Worm (Caenorhabditis elegans): ENCODE data around the gene T25B9.1.
A peak's percentile ranks its signal among the peaks of the same experiment; 100 is the strongest.

T25B9.1 gene

ce11 chrIV:10790353-10790752, 40.4 kb upstream of the T25B9.1 start, which contains the start of gene pept-2 (continued):
- TF ChIP-seq akir-1 (GFP tag; optimal IDR thresholded peaks at IDR 0.05) = no peak
- TF ChIP-seq zfh-2 (GFP tag; conservative IDR thresholded peaks at IDR 0.05) = no peak
- TF ChIP-seq lsy-27 (tag; optimal IDR thresholded peaks at IDR 0.05; ENCODE audit: borderline replicate concordance, insufficient read depth) = no peak
- TF ChIP-seq F49E8.2 (tag; optimal IDR thresholded peaks at IDR 0.05; ENCODE audit: insufficient read depth) = no peak
- no peak for TF ChIP-seq bed-1 (GFP tag; IDR thresholded peaks at IDR 0.05)

ce11 chrIV:10786731-10787130, 36.8 kb upstream of the T25B9.1 start, which contains the start of gene srd-7:
TSS of gene srd-7 (minus strand) at chrIV:10786831.
- TF ChIP-seq pha-4 (tag; optimal IDR thresholded peaks at IDR 0.05) (no peak), Y95B8A.8 (GFP tag; IDR thresholded peaks at IDR 0.05) (no peak), egl-44 (GFP tag; IDR thresholded peaks at IDR 0.05) (no peak), F57C9.4 (tag; optimal IDR thresholded peaks at IDR 0.05) (no peak), mcd-1 (GFP tag; IDR thresholded peaks at IDR 0.05) (no peak), F52B5.7 (tag; optimal IDR thresholded peaks at IDR 0.05) (no peak), egrh-3 (GFP tag; IDR thresholded peaks at IDR 0.05) (no peak), dpff-1 (tag; optimal IDR thresholded peaks at IDR 0.05) (no peak), atf-7 (tag; optimal IDR thresholded peaks at IDR 0.05) (no peak), snpc-4 (GFP tag; optimal IDR thresholded peaks at IDR 0.05) (no peak), snpc-4 (tag; optimal IDR thresholded peaks at IDR 0.05) (no peak), ceh-58 (GFP tag; IDR thresholded peaks at IDR 0.05) (no peak), D2030.7 (GFP tag; IDR thresholded peaks at IDR 0.05) (no peak), unc-130 (GFP tag; optimal IDR thresholded peaks at IDR 0.05) (no peak), ZK185.1 (tag; optimal IDR thresholded peaks at IDR 0.05; ENCODE audit: poor library complexity, severe bottlenecking) (no peak), somi-1 (GFP tag; optimal IDR thresholded peaks at IDR 0.05) (no peak), T07F8.4 (tag; optimal IDR thresholded peaks at IDR 0.05) (no peak), snpc-3.4 (tag; optimal IDR thresholded peaks at IDR 0.05) (no peak)

ce11 chrIV:10784085-10784484, 34.1 kb upstream of the T25B9.1 start:
- TF ChIP-seq tbx-9 (tag; optimal IDR thresholded peaks at IDR 0.05; ENCODE audit: borderline replicate concordance) = no peak
- TF ChIP-seq die-1 (tag; optimal IDR thresholded peaks at IDR 0.05) = no peak
- TF ChIP-seq mes-4 (tag; optimal IDR thresholded peaks at IDR 0.05) = no peak
- no peak for TF ChIP-seq C06A6.2 (GFP tag; conservative IDR thresholded peaks at IDR 0.05)
- no peak for TF ChIP-seq chd-7 (tag; optimal IDR thresholded peaks at IDR 0.05)
- no peak for TF ChIP-seq egl-44 (GFP tag; IDR thresholded peaks at IDR 0.05)
- TF ChIP-seq snpc-1.3 (tag; optimal IDR thresholded peaks at IDR 0.05; ENCODE audit: insufficient read depth) = no peak
- no peak for TF ChIP-seq sdz-38 (tag; optimal IDR thresholded peaks at IDR 0.05)
- TF ChIP-seq egrh-3 (GFP tag; IDR thresholded peaks at IDR 0.05) = no peak
- TF ChIP-seq lin-35 (GFP tag; optimal IDR thresholded peaks at IDR 0.05) = no peak
- no peak for TF ChIP-seq T26A5.8 (tag; optimal IDR thresholded peaks at IDR 0.05)

ce11 chrIV:10782014-10782413, 32.1 kb upstream of the T25B9.1 start:
- TF ChIP-seq ztf-28 (GFP tag; IDR thresholded peaks at IDR 0.05) (no peak), ceh-58 (GFP tag; IDR thresholded peaks at IDR 0.05) (no peak), mcd-1 (GFP tag; IDR thresholded peaks at IDR 0.05) (no peak), cebp-1 (GFP tag; IDR thresholded peaks at IDR 0.05) (no peak), cebp-1 (tag; optimal IDR thresholded peaks at IDR 0.05) (no peak), ztf-26 (tag; optimal IDR thresholded peaks at IDR 0.05) (peak; percentile 57), ceh-100 (GFP tag; IDR thresholded peaks at IDR 0.05) (no peak), lin-26 (GFP tag; IDR thresholded peaks at IDR 0.05) (no peak), ztf-25 (GFP tag; IDR thresholded peaks at IDR 0.05) (no peak), lin-40 (tag; optimal IDR thresholded peaks at IDR 0.05) (peak; percentile 32), ceh-79 (tag; optimal IDR thresholded peaks at IDR 0.05) (no peak), cebp-2 (GFP tag; IDR thresholded peaks at IDR 0.05) (no peak), let-526 (GFP tag; IDR thresholded peaks at IDR 0.05) (no peak), egl-44 (GFP tag; IDR thresholded peaks at IDR 0.05) (no peak), zim-3 (tag; optimal IDR thresholded peaks at IDR 0.05) (no peak)
